Fruit fly (Drosophila melanogaster) Kc167 (cell line): ENCODE results near the gene Srp14.

Source experiments
- Myc ChIP-seq: fragments of >200 bp; optimal IDR thresholded peaks from 2 replicates; lab custom pipeline; 2017; ENCODE audit warnings: missing external identifiers
- Sin3A ChIP-seq: fragments of >200 bp; optimal IDR thresholded peaks from 2 replicates; lab custom pipeline; 2018; ENCODE audit warnings: missing external identifiers
- h ChIP-seq: fragments of >200 bp; optimal IDR thresholded peaks from 3 replicates; lab custom pipeline; 2018; ENCODE audit warnings: missing external identifiers
- insv ChIP-seq: fragments of >200 bp; optimal IDR thresholded peaks from 3 replicates; lab custom pipeline; 2018; ENCODE audit warnings: missing external identifiers
- psq ChIP-seq: fragments of >200 bp; optimal IDR thresholded peaks from 2 replicates; lab custom pipeline; 2017; ENCODE audit warnings: missing external identifiers
- ttk ChIP-seq: sonication (Bioruptor generic); optimal IDR thresholded peaks from 2 replicates; lab custom pipeline; 2017; ENCODE audit warnings: missing external identifiers

Gene Srp14

dm6 chr3R:20579816-20580215, at the start of gene Srp14, which contains the start of gene EloB:
Srp14 (plus strand) TSS chr3R:20580115.
EloB (minus strand) TSS chr3R:20579850.
- TF ChIP-seq insv (no peak), Sin3A (lab: Kevin White, UChicago) (no peak), psq (lab: Kevin White, UChicago) (no peak), Myc (no peak)

DNA sequence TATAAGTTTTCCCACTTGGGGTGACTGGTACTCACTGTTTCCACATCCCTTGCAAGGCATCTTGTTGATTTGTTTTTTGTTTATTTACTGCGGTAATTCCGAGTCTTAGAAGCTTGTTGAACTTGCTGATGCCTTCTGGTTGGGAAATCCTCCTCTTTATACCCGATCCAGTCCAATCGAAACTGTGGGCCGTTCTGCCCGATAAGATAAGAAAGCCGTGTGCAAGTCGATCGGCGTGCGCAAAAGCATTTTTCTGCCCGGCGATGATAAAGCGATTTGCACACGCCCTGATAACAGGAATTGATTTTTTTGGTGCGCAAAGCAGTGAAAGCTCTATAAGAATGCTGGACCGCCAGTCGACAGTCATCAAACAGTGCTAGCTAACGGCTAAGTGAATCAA, 45.3 kb upstream of the Srp14 start, which contains the start of the genes MtnE and MtnD:
MtnE (minus strand) TSS at position 130 of the 400 bp plus-strand sequence.
MtnD (plus strand) TSS at position 388 of the 400 bp plus-strand sequence.
- no peak for TF ChIP-seq insv
- no peak for TF ChIP-seq ttk (lab: Kevin White, UChicago)
- no peak for TF ChIP-seq Sin3A (lab: Kevin White, UChicago)
- no peak for TF ChIP-seq h (lab: Kevin White, UChicago)
- TF ChIP-seq psq (lab: Kevin White, UChicago) = no peak
- no peak for TF ChIP-seq Myc

dm6 chr3R:20542283-20543144, 37.4 kb upstream of the Srp14 start:
- TF ChIP-seq insv (no peak), psq (lab: Kevin White, UChicago) (no peak), h (lab: Kevin White, UChicago) (no peak), Myc (no peak)

dm6 chr3R:20543220-20543619, 36.7 kb upstream of the Srp14 start:
- no peak for TF ChIP-seq insv
- TF ChIP-seq Sin3A (lab: Kevin White, UChicago) = no peak
- TF ChIP-seq Myc = no peak
- no peak for TF ChIP-seq psq (lab: Kevin White, UChicago)
- TF ChIP-seq ttk (lab: Kevin White, UChicago) = no peak
- TF ChIP-seq h (lab: Kevin White, UChicago) = no peak

DNA sequence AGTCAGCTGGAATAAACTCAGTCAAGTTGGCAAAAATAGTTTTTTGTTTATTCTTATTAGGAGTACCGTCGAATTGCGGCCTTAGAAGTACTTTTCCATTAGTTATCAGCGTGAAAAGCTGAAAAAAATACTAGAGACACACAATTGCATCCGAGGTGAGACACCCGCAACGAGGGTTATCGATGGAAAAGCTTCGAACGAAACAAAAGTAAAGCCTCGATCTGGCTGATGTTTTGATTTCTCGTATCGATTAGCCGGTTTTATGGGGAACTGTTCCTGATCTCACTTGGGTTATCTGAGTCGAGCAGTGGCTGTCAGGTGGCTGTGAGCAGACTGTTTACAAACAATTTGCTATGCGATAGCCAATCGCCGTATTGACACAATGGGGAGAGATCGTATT, 36.2 kb upstream of the Srp14 start:
- TF ChIP-seq insv (no peak), Sin3A (lab: Kevin White, UChicago) (no peak), ttk (lab: Kevin White, UChicago) (no peak), psq (lab: Kevin White, UChicago) (no peak), Myc (no peak), h (lab: Kevin White, UChicago) (no peak)

DNA sequence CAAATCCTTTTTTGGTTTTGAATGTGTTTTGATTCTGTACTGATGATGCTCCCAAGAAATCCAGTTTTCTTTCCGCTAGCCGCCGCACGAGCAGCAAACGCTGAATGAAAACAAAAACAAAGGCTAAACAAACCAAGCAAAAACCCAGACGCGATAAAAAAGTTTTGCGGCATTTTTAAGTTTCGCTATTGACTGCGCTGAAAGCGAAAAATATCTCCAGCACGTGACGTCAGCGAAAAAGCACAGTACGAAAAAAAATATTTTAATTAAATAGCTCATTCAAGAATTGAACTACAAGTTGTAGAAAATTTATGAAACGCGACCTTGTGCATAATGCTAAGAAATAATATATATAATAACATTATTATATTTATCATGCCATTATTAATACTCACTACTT, 35.0 kb upstream of the Srp14 start:
- TF ChIP-seq ttk (lab: Kevin White, UChicago) (no peak), h (lab: Kevin White, UChicago) (no peak), Myc (no peak), Sin3A (lab: Kevin White, UChicago) (no peak), psq (lab: Kevin White, UChicago) (no peak), insv (no peak)

dm6 chr3R:20545678-20546077, 34.2 kb upstream of the Srp14 start:
- TF ChIP-seq Myc (no peak), h (lab: Kevin White, UChicago) (no peak), Sin3A (lab: Kevin White, UChicago) (no peak), psq (lab: Kevin White, UChicago) (no peak), ttk (lab: Kevin White, UChicago) (no peak), insv (no peak)

- TF ChIP-seq Sin3A (lab: Kevin White, UChicago) (no peak), h (lab: Kevin White, UChicago) (no peak), psq (lab: Kevin White, UChicago) (no peak), Myc (no peak), ttk (lab: Kevin White, UChicago) (no peak), insv (no peak)
Observed at dm6 chr3R:20546662-20547620, 33.0 kb upstream of the Srp14 start.

- TF ChIP-seq ttk (lab: Kevin White, UChicago) (no peak), Myc (no peak), Sin3A (lab: Kevin White, UChicago) (no peak), insv (no peak), psq (lab: Kevin White, UChicago) (no peak), h (lab: Kevin White, UChicago) (no peak)
Observed at dm6 chr3R:20547758-20548157, 32.2 kb upstream of the Srp14 start.

DNA sequence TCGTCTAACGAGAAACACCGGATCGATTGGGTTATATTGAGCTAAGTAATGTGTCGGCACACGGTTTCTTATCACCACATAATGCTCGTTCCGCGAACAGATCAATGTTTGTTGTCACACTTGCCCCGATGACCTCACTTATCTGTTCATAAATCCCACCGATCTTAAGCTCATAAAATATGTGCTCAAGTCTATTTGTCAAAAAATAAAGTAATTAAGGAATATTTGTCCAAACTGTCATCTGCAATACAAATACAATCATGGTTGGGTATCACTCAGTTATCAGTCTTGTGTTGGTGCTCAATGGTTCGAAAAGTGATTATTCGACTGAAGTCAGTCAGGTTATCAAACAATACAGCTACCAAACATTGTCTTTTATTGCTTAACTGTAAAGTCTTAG, 31.7 kb upstream of the Srp14 start:
- TF ChIP-seq Sin3A (lab: Kevin White, UChicago) (no peak), Myc (no peak), h (lab: Kevin White, UChicago) (no peak), insv (no peak), psq (lab: Kevin White, UChicago) (no peak), ttk (lab: Kevin White, UChicago) (no peak)

DNA sequence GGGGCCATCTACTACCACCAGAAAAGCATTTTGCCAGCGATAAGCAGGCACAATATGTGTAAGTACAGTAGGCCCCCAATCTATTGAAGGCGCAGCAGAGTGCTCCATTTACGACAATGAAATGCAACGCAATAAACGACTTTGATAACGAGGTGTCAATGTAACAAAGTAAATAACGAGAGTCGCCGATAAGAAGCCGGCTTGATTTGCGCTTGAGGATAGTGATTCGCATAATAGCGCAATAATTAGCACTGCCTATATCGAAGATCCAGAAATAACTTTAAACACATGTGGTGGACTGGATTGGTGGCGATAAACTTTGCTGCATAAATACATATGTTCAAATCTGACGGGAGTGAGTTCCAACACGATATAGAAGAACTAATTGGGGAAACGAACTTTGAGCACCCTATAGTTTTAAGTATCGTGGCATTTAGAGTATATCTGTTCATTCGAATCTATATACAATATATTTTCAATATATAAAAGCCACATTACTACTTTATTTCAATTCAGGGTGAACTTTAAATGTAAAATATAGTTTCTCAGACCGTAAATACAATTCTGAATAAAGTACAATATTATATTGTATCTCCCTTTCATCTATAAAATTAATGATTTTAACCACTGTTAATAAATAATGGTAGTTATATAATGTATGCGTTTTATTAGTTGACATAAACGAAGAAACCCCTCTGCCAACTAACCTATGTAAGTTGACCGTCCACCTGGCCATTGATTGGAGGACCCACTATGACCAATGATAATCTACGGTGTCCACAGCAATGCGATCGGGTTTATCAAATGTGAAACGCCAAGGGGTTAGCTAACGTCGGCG, 30.7 kb upstream of the Srp14 start:
- TF ChIP-seq Sin3A (lab: Kevin White, UChicago) (no peak), psq (lab: Kevin White, UChicago) (no peak), h (lab: Kevin White, UChicago) (no peak), Myc (no peak), insv (no peak), ttk (lab: Kevin White, UChicago) (no peak)
